Worm (Caenorhabditis elegans) whole organism, L1 larva: ENCODE results near the gene srw-20.

ENCODE experiments used
- C16A3.4 ChIP-seq: fragments of 150-350 bp; optimal IDR thresholded peaks from 2 replicates; lab custom pipeline; 2014; ENCODE audit warnings: missing biosample characterization, missing genetic modification characterization
- C34B4.2 ChIP-seq: sonication (generic microtip); optimal IDR thresholded peaks from 2 replicates; lab custom pipeline; 2017; ENCODE audit warnings: mild to moderate bottlenecking, missing genetic modification characterization, missing compliant biosample characterization
- F16B12.6 ChIP-seq: fragments of 150-350 bp; optimal IDR thresholded peaks from 2 replicates; lab custom pipeline; 2014; ENCODE audit warnings: missing biosample characterization, missing genetic modification characterization
- Y116A8C.19 ChIP-seq: sonication (generic microtip); optimal IDR thresholded peaks from 2 replicates; lab custom pipeline; 2016; ENCODE audit warnings: missing compliant biosample characterization, missing genetic modification characterization, borderline replicate concordance
- alr-1 ChIP-seq: fragments of 200-800 bp; sonication (Bioruptor generic); optimal IDR thresholded peaks from 2 replicates; lab custom pipeline; 2018; ENCODE audit warnings: borderline replicate concordance, mild to moderate bottlenecking, missing genetic modification characterization, missing compliant biosample characterization
- ama-1 ChIP-seq: fragments of 150-350 bp; optimal IDR thresholded peaks from 2 replicates; lab custom pipeline; 2014
- ceh-63 ChIP-seq: fragments of 200-800 bp; sonication (Bioruptor generic); optimal IDR thresholded peaks from 2 replicates; lab custom pipeline; 2018; ENCODE audit warnings: mild to moderate bottlenecking, missing genetic modification characterization, missing compliant biosample characterization
- ceh-82 ChIP-seq, 3 experiments: fragments of 150-350 bp in 1 of 3; sonication (generic microtip) in 2 of 3; optimal IDR thresholded peaks; 2 replicates each; lab custom pipeline; 2014 to 2017; ENCODE audit warnings: missing biosample characterization in 3 of 3, missing genetic modification characterization in 3 of 3
- ceh-88 ChIP-seq: fragments of 200-800 bp; sonication (Bioruptor generic); IDR thresholded peaks from 2 replicates; pipeline ENCODE4 v1.3.6; 2022; ENCODE audit warnings: missing genetic modification characterization, missing compliant biosample characterization
- ceh-90 ChIP-seq: sonication (generic microtip); optimal IDR thresholded peaks from 2 replicates; lab custom pipeline; 2016; ENCODE audit warnings: missing genetic modification characterization, missing compliant biosample characterization
- dsc-1 ChIP-seq: sonication (generic microtip); optimal IDR thresholded peaks from 2 replicates; lab custom pipeline; 2016; ENCODE audit warnings: mild to moderate bottlenecking, missing genetic modification characterization, missing compliant biosample characterization
- efl-1 ChIP-seq, 4 experiments: fragments of 150-350 bp; optimal IDR thresholded peaks in 3 of 4; peaks in 1 of 4; 1 replicate in 1 of 4; 2 replicates in 3 of 4; lab custom pipeline; 2014; ENCODE audit warnings: missing biosample characterization in 2 of 4, missing genetic modification characterization in 2 of 4, missing genetic modification reagents in 2 of 4
- egl-27 ChIP-seq, 2 experiments: fragments of 150-350 bp in 1 of 2; sonication (generic microtip); optimal IDR thresholded peaks; 3 replicates each; lab custom pipeline; 2017 to 2018; ENCODE audit warnings: missing biosample characterization in 2 of 2, missing genetic modification characterization in 2 of 2, missing genetic modification reagents in 2 of 2
- ets-5 ChIP-seq: fragments of 200-800 bp; sonication (Bioruptor generic); IDR thresholded peaks from 2 replicates; pipeline ENCODE4 v1.3.6; 2022; ENCODE audit warnings: missing genetic modification characterization, missing compliant biosample characterization
- fkh-4 ChIP-seq: sonication (generic microtip); optimal IDR thresholded peaks from 2 replicates; lab custom pipeline; 2016; ENCODE audit warnings: missing compliant biosample characterization, missing genetic modification characterization, borderline replicate concordance
- hpl-2 ChIP-seq: fragments of 150-350 bp; optimal IDR thresholded peaks from 2 replicates; lab custom pipeline; 2014; ENCODE audit warnings: missing biosample characterization, missing genetic modification reagents, missing genetic modification characterization
- jun-1 ChIP-seq: fragments of 150-350 bp; optimal IDR thresholded peaks from 2 replicates; lab custom pipeline; 2014; ENCODE audit warnings: missing biosample characterization, missing genetic modification reagents, missing genetic modification characterization
- mdl-1 ChIP-seq, 2 experiments: fragments of 150-350 bp; optimal IDR thresholded peaks; 2 replicates each; lab custom pipeline; 2014 to 2017; ENCODE audit warnings: missing biosample characterization in 2 of 2, missing genetic modification characterization in 2 of 2, inconsistent platforms in 1 of 2
- mep-1 ChIP-seq: fragments of 150-350 bp; optimal IDR thresholded peaks from 2 replicates; lab custom pipeline; 2014; ENCODE audit warnings: missing biosample characterization, missing genetic modification characterization
- nhr-11 ChIP-seq: fragments of 150-350 bp; optimal IDR thresholded peaks from 2 replicates; lab custom pipeline; 2014; ENCODE audit warnings: missing biosample characterization, missing genetic modification characterization
- nhr-12 ChIP-seq: sonication (generic microtip); optimal IDR thresholded peaks from 2 replicates; lab custom pipeline; 2017; ENCODE audit warnings: missing biosample characterization, missing genetic modification characterization
- nhr-20 ChIP-seq: sonication (generic microtip); optimal IDR thresholded peaks from 2 replicates; lab custom pipeline; 2016; ENCODE audit warnings: mild to moderate bottlenecking, missing genetic modification characterization, missing compliant biosample characterization
- nhr-71 ChIP-seq: sonication (generic microtip); optimal IDR thresholded peaks from 2 replicates; lab custom pipeline; 2016; ENCODE audit warnings: mild to moderate bottlenecking, missing genetic modification characterization, moderate library complexity, missing compliant biosample characterization
- pax-3 ChIP-seq: fragments of 200-800 bp; sonication (Bioruptor generic); optimal IDR thresholded peaks from 2 replicates; lab custom pipeline; 2018; ENCODE audit warnings: mild to moderate bottlenecking, missing genetic modification characterization, moderate library complexity, missing compliant biosample characterization
- rnt-1 ChIP-seq: sonication (generic microtip); optimal IDR thresholded peaks from 2 replicates; lab custom pipeline; 2016; ENCODE audit warnings: mild to moderate bottlenecking, missing genetic modification characterization, moderate library complexity, missing compliant biosample characterization
- sup-37 ChIP-seq: fragments of 200-800 bp; sonication (Bioruptor generic); optimal IDR thresholded peaks from 2 replicates; lab custom pipeline; 2018; ENCODE audit warnings: mild to moderate bottlenecking, missing genetic modification characterization, missing compliant biosample characterization
- unc-130 ChIP-seq: fragments of 150-350 bp; optimal IDR thresholded peaks from 2 replicates; lab custom pipeline; 2017; ENCODE audit warnings: missing biosample characterization, missing genetic modification characterization, inconsistent platforms
- unc-30 ChIP-seq: sonication (generic microtip); optimal IDR thresholded peaks from 2 replicates; lab custom pipeline; 2017; ENCODE audit warnings: missing biosample characterization, missing genetic modification characterization
- unc-98 ChIP-seq: fragments of 200-800 bp; sonication (Bioruptor generic); IDR thresholded peaks from 2 replicates; pipeline ENCODE4 v1.3.6; 2022; ENCODE audit warnings: missing genetic modification characterization, missing compliant biosample characterization
- xbp-1 ChIP-seq: sonication (generic microtip); optimal IDR thresholded peaks from 2 replicates; lab custom pipeline; 2016; ENCODE audit warnings: missing genetic modification characterization, missing compliant biosample characterization
- zag-1 ChIP-seq: fragments of 150-350 bp; optimal IDR thresholded peaks from 2 replicates; lab custom pipeline; 2014; ENCODE audit warnings: missing biosample characterization, missing genetic modification characterization
- zip-4 ChIP-seq: fragments of 200-800 bp; sonication (Bioruptor generic); optimal IDR thresholded peaks from 2 replicates; lab custom pipeline; 2018; ENCODE audit warnings: mild to moderate bottlenecking, missing genetic modification characterization, moderate library complexity, missing compliant biosample characterization
- ztf-4 ChIP-seq: fragments of 150-350 bp; optimal IDR thresholded peaks from 2 replicates; lab custom pipeline; 2014; ENCODE audit warnings: missing biosample characterization, missing genetic modification characterization

The srw-20 gene

DNA sequence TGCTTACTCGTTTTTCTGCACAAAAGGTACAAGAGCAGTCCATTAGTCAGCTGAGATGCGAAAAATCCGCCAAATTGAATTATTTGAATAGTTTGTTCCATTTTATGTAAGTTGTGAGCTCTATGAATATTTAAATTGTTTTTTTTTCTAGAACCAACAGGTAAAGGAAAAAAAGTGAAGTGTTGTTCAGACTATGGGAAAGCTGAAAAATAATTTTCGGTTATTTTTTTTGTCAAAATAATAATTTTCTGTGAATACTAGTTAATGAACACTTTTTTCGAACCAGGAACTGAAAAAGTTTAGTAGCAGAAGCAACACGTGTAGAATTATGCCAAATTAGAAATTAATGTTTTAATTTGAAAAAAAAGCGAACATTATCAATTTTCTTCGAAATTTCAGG is 3.8 kb downstream of the srw-20 start, which contains the start of gene str-125:
Gene str-125, minus strand, starts transcription at position 101 of the 400 bp plus-strand sequence.
- no peak for TF ChIP-seq alr-1 (tag; lab: Kevin White, UChicago)
- no peak for TF ChIP-seq efl-1 (optimal IDR thresholded peaks at IDR 0.05; lab: Kevin White, UChicago)
- TF ChIP-seq efl-1 (GFP tag; optimal IDR thresholded peaks at IDR 0.05 in 1 of 2; lab: Kevin White, UChicago) = no peak

- no peak for TF ChIP-seq unc-30
- no peak for TF ChIP-seq nhr-11 (tag; lab: Kevin White, UChicago)
- no peak for TF ChIP-seq ets-5
- TF ChIP-seq mep-1 (tag; lab: Kevin White, UChicago) = no peak
- TF ChIP-seq ceh-90 (tag; lab: Kevin White, UChicago) = no peak
- no peak for TF ChIP-seq dsc-1
- no peak for TF ChIP-seq ceh-82 (tag; optimal IDR thresholded peaks at IDR 0.05; lab: Kevin White, UChicago)
- TF ChIP-seq fkh-4 (tag; lab: Kevin White, UChicago) = no peak
- TF ChIP-seq ztf-4 (tag; lab: Kevin White, UChicago) = no peak
- no peak for TF ChIP-seq ceh-88 (GFP tag; lab: Robert Waterston, UW)
- no peak for TF ChIP-seq F16B12.6 (tag; lab: Kevin White, UChicago)
- TF ChIP-seq mdl-1 (tag; optimal IDR thresholded peaks at IDR 0.05; lab: Kevin White, UChicago) = no peak
- TF ChIP-seq sup-37 (GFP tag; lab: Kevin White, UChicago) = no peak
- no peak for TF ChIP-seq nhr-12 (tag; lab: Kevin White, UChicago)
- TF ChIP-seq ceh-63 = no peak
- no peak for TF ChIP-seq egl-27 (tag; optimal IDR thresholded peaks at IDR 0.05; lab: Kevin White, UChicago)
- TF ChIP-seq Y116A8C.19 (tag; lab: Kevin White, UChicago) = no peak
- no peak for TF ChIP-seq jun-1 (tag; lab: Kevin White, UChicago)
Observed at ce11 chrV:17071578-17071977, 8.1 kb downstream of the srw-20 start, which contains the start of gene srbc-14. srbc-14 (minus strand) TSS chrV:17071678.

- TF ChIP-seq efl-1 (optimal IDR thresholded peaks at IDR 0.05; lab: Kevin White, UChicago) = no peak
- TF ChIP-seq efl-1 (GFP tag; optimal IDR thresholded peaks at IDR 0.05 in 1 of 2; lab: Kevin White, UChicago) = peak in 1 of 2 experiments; percentile 65
- no peak for TF ChIP-seq unc-98 (GFP tag; lab: Robert Waterston, UW)
- TF ChIP-seq, all 84 proteins: peak for 1
Observed at ce11 chrV:17068839-17069238, 10.9 kb downstream of the srw-20 start, which contains the start of gene T05E12.8. T05E12.8 (plus strand) TSS chrV:17069139.

- TF ChIP-seq C16A3.4 (tag; lab: Kevin White, UChicago) (no peak), nhr-71 (no peak), xbp-1 (tag; lab: Kevin White, UChicago) (no peak), fkh-4 (tag; lab: Kevin White, UChicago) (no peak), ama-1 (lab: Kevin White, UChicago) (no peak), zag-1 (no peak), nhr-11 (tag; lab: Kevin White, UChicago) (no peak), efl-1 (optimal IDR thresholded peaks at IDR 0.05; lab: Kevin White, UChicago) (no peak), efl-1 (GFP tag; optimal IDR thresholded peaks at IDR 0.05 in 1 of 2; lab: Kevin White, UChicago) (no peak), rnt-1 (tag; lab: Kevin White, UChicago) (no peak), ceh-88 (GFP tag; lab: Robert Waterston, UW) (no peak), hpl-2 (GFP tag; lab: Kevin White, UChicago) (no peak), mep-1 (tag; lab: Kevin White, UChicago) (no peak), pax-3 (tag; lab: Kevin White, UChicago) (no peak), Y116A8C.19 (tag; lab: Kevin White, UChicago) (no peak), egl-27 (tag; optimal IDR thresholded peaks at IDR 0.05; lab: Kevin White, UChicago) (no peak), unc-130 (tag; lab: Kevin White, UChicago) (no peak), zip-4 (GFP tag; lab: Kevin White, UChicago) (no peak), dsc-1 (no peak), C34B4.2 (tag; lab: Kevin White, UChicago) (no peak), nhr-20 (tag; lab: Kevin White, UChicago) (no peak)
Observed at ce11 chrV:17066634-17067033, 13.1 kb downstream of the srw-20 start.
